Worm (Caenorhabditis elegans) whole organism, L4 larva: ENCODE measurements around the gene D1005.4.

Source experiments
- D1046.2 ChIP-seq: fragments of 200-800 bp; sonication (Bioruptor generic); IDR thresholded peaks from 2 replicates; pipeline ENCODE4 v1.3.6; 2022; ENCODE audit warnings: missing genetic modification characterization, missing compliant biosample characterization
- ZK546.5 ChIP-seq, 2 experiments: sonication (generic microtip); optimal IDR thresholded peaks; 2 replicates each; lab custom pipeline; 2017; ENCODE audit warnings: missing biosample characterization in 2 of 2, missing genetic modification characterization in 2 of 2
- aha-1 ChIP-seq: fragments of 150-350 bp; peaks from one replicate; lab custom pipeline; 2014; ENCODE audit warnings: missing biosample characterization, missing genetic modification characterization
- cey-2 ChIP-seq: sonication (generic microtip); optimal IDR thresholded peaks from 3 replicates; lab custom pipeline; 2017; ENCODE audit warnings: missing genetic modification characterization, mild to moderate bottlenecking, missing compliant biosample characterization, antibody characterized with exemption, borderline replicate concordance; ENCODE audit not compliant: insufficient read depth
- dmd-6 ChIP-seq: fragments of 200-800 bp; sonication (Bioruptor generic); IDR thresholded peaks from 2 replicates; pipeline ENCODE4 v1.3.6; 2022; ENCODE audit warnings: missing genetic modification reagents, missing genetic modification characterization, missing compliant biosample characterization
- egl-27 ChIP-seq: sonication (generic microtip); optimal IDR thresholded peaks from 3 replicates; lab custom pipeline; 2017; ENCODE audit warnings: missing biosample characterization, missing genetic modification reagents, missing genetic modification characterization
- fos-1 ChIP-seq: fragments of 150-350 bp; optimal IDR thresholded peaks from 2 replicates; lab custom pipeline; 2014; ENCODE audit warnings: missing biosample characterization, missing genetic modification characterization
- jun-1 ChIP-seq: fragments of 150-350 bp; optimal IDR thresholded peaks from 2 replicates; lab custom pipeline; 2014; ENCODE audit warnings: missing biosample characterization, missing genetic modification reagents, missing genetic modification characterization
- pha-4 ChIP-seq, 2 experiments: fragments of 150-350 bp in 1 of 2; fragments of 200-800 bp in 1 of 2; sonication (Bioruptor generic) in 1 of 2; IDR thresholded peaks in 1 of 2; optimal IDR thresholded peaks in 1 of 2; 2 replicates each; pipeline versions ENCODE4 v1.3.6 to Lab custom; 2014 to 2022; ENCODE audit warnings: missing genetic modification characterization in 2 of 2, missing genetic modification reagents in 2 of 2, missing biosample characterization in 1 of 2, missing compliant biosample characterization in 1 of 2
- ztf-11 ChIP-seq: fragments of 150-350 bp; optimal IDR thresholded peaks from 2 replicates; lab custom pipeline; 2014; ENCODE audit warnings: missing biosample characterization, missing genetic modification characterization

- TF ChIP-seq pha-4 (GFP tag; IDR thresholded peaks at IDR 0.05; lab: Robert Waterston, UW) (no peak), pha-4 (tag; optimal IDR thresholded peaks at IDR 0.05; lab: Kevin White, UChicago) (no peak), fos-1 (tag; lab: Kevin White, UChicago) (no peak), cey-2 (tag; lab: Kevin White, UChicago) (no peak), egl-27 (tag; lab: Kevin White, UChicago) (no peak), aha-1 (tag; lab: Kevin White, UChicago) (no peak), ztf-11 (tag; lab: Kevin White, UChicago) (no peak), dmd-6 (GFP tag; lab: Robert Waterston, UW) (no peak), jun-1 (tag; lab: Kevin White, UChicago) (no peak), ZK546.5 (tag; optimal IDR thresholded peaks at IDR 0.05; lab: Kevin White, UChicago) (no peak), D1046.2 (no peak)
These were observed 7.0 kb downstream of the D1005.4 start for ce11 chrX:1478569-1478968.
